Worm (Caenorhabditis elegans): ENCODE results near the gene kdin-1.

DNA sequence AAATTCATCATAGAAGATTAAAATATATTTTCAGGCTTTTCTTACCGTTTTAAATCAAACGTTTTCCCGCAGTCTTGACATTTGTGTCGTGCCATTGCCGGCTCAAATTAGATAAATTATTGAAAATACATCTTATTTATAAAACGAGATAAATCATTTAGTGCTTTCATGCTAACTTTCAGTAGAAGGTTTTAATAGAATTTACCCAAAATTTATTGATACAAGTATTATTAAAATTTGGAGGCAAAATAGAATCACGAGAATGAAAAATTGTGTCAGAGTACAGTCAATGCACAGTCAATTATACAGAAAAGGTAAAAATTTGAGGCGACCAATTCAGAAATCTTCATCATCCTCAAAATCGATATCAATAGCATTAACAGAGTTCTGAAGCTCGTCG, 40.0 kb downstream of the kdin-1 start, which contains the start of gene Y5F2A.4:
- TF ChIP-seq hnd-1 (tag; optimal IDR thresholded peaks at IDR 0.05) (no peak), scrt-1 (GFP tag; IDR thresholded peaks at IDR 0.05) (no peak)
